Worm (Caenorhabditis elegans) whole organism, L4 larva: ENCODE measurements around the gene M01H9.3.

Experiments
- D1046.2 ChIP-seq: fragments of 200-800 bp; sonication (Bioruptor generic); IDR thresholded peaks from 2 replicates; pipeline ENCODE4 v1.3.6; 2022; ENCODE audit warnings: missing genetic modification characterization, missing compliant biosample characterization
- F26F4.8 ChIP-seq: fragments of 200-800 bp; sonication (Bioruptor generic); conservative IDR thresholded peaks from 2 replicates; pipeline ENCODE4 v1.3.6; 2022; ENCODE audit warnings: missing genetic modification characterization, missing compliant biosample characterization
- F37D6.2 ChIP-seq: sonication (generic microtip); optimal IDR thresholded peaks from 2 replicates; lab custom pipeline; 2016; ENCODE audit warnings: mild to moderate bottlenecking, missing genetic modification characterization, missing compliant biosample characterization
- F49E8.2 ChIP-seq: sonication (generic microtip); optimal IDR thresholded peaks from 2 replicates; lab custom pipeline; 2016; ENCODE audit warnings: missing compliant biosample characterization, mild to moderate bottlenecking, missing genetic modification characterization, borderline replicate concordance
- R02D3.7 ChIP-seq: fragments of 150-350 bp; sonication (generic microtip); optimal IDR thresholded peaks from 3 replicates; lab custom pipeline; 2014; ENCODE audit warnings: missing biosample characterization, missing genetic modification characterization
- T20F7.1 ChIP-seq: fragments of 200-800 bp; sonication (Bioruptor generic); optimal IDR thresholded peaks from 2 replicates; lab custom pipeline; 2018; ENCODE audit warnings: mild to moderate bottlenecking, missing genetic modification characterization, missing compliant biosample characterization
- ZK337.2 ChIP-seq: fragments of 200-800 bp; sonication (Bioruptor generic); IDR thresholded peaks from 2 replicates; pipeline ENCODE4 v1.3.6; 2022; ENCODE audit warnings: missing genetic modification reagents, missing genetic modification characterization, missing compliant biosample characterization
- ama-1 ChIP-seq: fragments of 150-350 bp; optimal IDR thresholded peaks from 2 replicates; lab custom pipeline; 2014; ENCODE audit warnings: inconsistent platforms, mixed read lengths
- attf-4 ChIP-seq: sonication (generic microtip); optimal IDR thresholded peaks from 3 replicates; lab custom pipeline; 2017; ENCODE audit warnings: missing biosample characterization, missing genetic modification characterization
- ceh-20 ChIP-seq: fragments of 200-800 bp; sonication (Bioruptor generic); IDR thresholded peaks from 2 replicates; pipeline ENCODE4 v1.3.6; 2022; ENCODE audit warnings: missing genetic modification reagents, missing genetic modification characterization, missing compliant biosample characterization
- ceh-32 ChIP-seq: sonication (generic microtip); optimal IDR thresholded peaks from 2 replicates; lab custom pipeline; 2016; ENCODE audit warnings: mild to moderate bottlenecking, missing genetic modification characterization, missing compliant biosample characterization; ENCODE audit not compliant: poor library complexity
- ceh-44 ChIP-seq: fragments of 200-800 bp; sonication (Bioruptor generic); IDR thresholded peaks from 2 replicates; pipeline ENCODE4 v1.3.6; 2022; ENCODE audit warnings: missing genetic modification reagents, missing genetic modification characterization, missing compliant biosample characterization
- ceh-62 ChIP-seq: sonication (generic microtip); optimal IDR thresholded peaks from 2 replicates; lab custom pipeline; 2017; ENCODE audit warnings: missing biosample characterization, missing genetic modification characterization
- ces-1 ChIP-seq: fragments of 150-350 bp; sonication (generic microtip); optimal IDR thresholded peaks from 4 replicates; lab custom pipeline; 2014; ENCODE audit warnings: missing biosample characterization, missing genetic modification reagents, missing genetic modification characterization
- ctbp-1 ChIP-seq: fragments of 200-800 bp; sonication (Bioruptor generic); IDR thresholded peaks from 2 replicates; pipeline ENCODE4 v1.3.6; 2022; ENCODE audit warnings: missing genetic modification reagents, missing genetic modification characterization, missing compliant biosample characterization
- daf-16 ChIP-seq, 3 experiments: sonication (generic microtip); optimal IDR thresholded peaks; 2 replicates each; lab custom pipeline; 2016 to 2017; ENCODE audit warnings: missing genetic modification characterization in 3 of 3, missing genetic modification reagents in 3 of 3, mild to moderate bottlenecking in 2 of 3, missing compliant biosample characterization in 2 of 3, missing biosample characterization in 1 of 3, moderate library complexity in 1 of 3
- dmd-9 ChIP-seq: fragments of 200-800 bp; sonication (Bioruptor generic); IDR thresholded peaks from 2 replicates; pipeline ENCODE4 v1.3.6; 2022; ENCODE audit warnings: missing genetic modification reagents, missing genetic modification characterization, missing compliant biosample characterization
- dve-1 ChIP-seq: sonication (generic microtip); optimal IDR thresholded peaks from 2 replicates; lab custom pipeline; 2017; ENCODE audit warnings: antibody characterized with exemption, mild to moderate bottlenecking, missing genetic modification characterization, missing compliant biosample characterization; ENCODE audit not compliant: insufficient read depth
- egl-27 ChIP-seq: sonication (generic microtip); optimal IDR thresholded peaks from 3 replicates; lab custom pipeline; 2017; ENCODE audit warnings: missing biosample characterization, missing genetic modification reagents, missing genetic modification characterization
- egl-43 ChIP-seq: fragments of 200-800 bp; sonication (Bioruptor generic); IDR thresholded peaks from 2 replicates; pipeline ENCODE4 v1.3.6; 2022; ENCODE audit warnings: missing genetic modification reagents, missing genetic modification characterization, missing compliant biosample characterization
- fkh-10 ChIP-seq: fragments of 150-350 bp; optimal IDR thresholded peaks from 2 replicates; lab custom pipeline; 2014; ENCODE audit warnings: missing biosample characterization, missing genetic modification reagents, missing genetic modification characterization
- gei-8 ChIP-seq: fragments of 200-800 bp; sonication (Bioruptor generic); optimal IDR thresholded peaks from 2 replicates; lab custom pipeline; 2018; ENCODE audit warnings: mild to moderate bottlenecking, missing genetic modification characterization, missing compliant biosample characterization
- hlh-30 ChIP-seq: sonication (generic microtip); optimal IDR thresholded peaks from 2 replicates; lab custom pipeline; 2017; ENCODE audit warnings: antibody characterized with exemption, mild to moderate bottlenecking, missing genetic modification characterization, missing compliant biosample characterization; ENCODE audit not compliant: insufficient read depth
- lin-1 ChIP-seq: fragments of 200-800 bp; sonication (Bioruptor generic); IDR thresholded peaks from 2 replicates; pipeline ENCODE4 v1.3.6; 2022; ENCODE audit warnings: missing genetic modification reagents, missing genetic modification characterization, missing compliant biosample characterization
- lin-15B ChIP-seq: fragments of 150-350 bp; sonication (generic microtip); optimal IDR thresholded peaks from 3 replicates; lab custom pipeline; 2014; ENCODE audit warnings: missing biosample characterization, missing genetic modification characterization
- lsy-2 ChIP-seq, 2 experiments: fragments of 150-350 bp in 1 of 2; sonication (generic microtip) in 1 of 2; optimal IDR thresholded peaks; 2 replicates each; lab custom pipeline; 2014 to 2017; ENCODE audit warnings: missing biosample characterization in 2 of 2, missing genetic modification characterization in 2 of 2
- mep-1 ChIP-seq: fragments of 150-350 bp; sonication (generic microtip); optimal IDR thresholded peaks from 3 replicates; lab custom pipeline; 2014; ENCODE audit warnings: missing biosample characterization, missing genetic modification characterization
- mes-2 ChIP-seq: sonication (generic microtip); optimal IDR thresholded peaks from 2 replicates; lab custom pipeline; 2016; ENCODE audit warnings: missing genotype, mild to moderate bottlenecking, missing genetic modification characterization, missing compliant biosample characterization; ENCODE audit not compliant: poor library complexity, severe bottlenecking
- mxl-2 ChIP-seq: fragments of 200-800 bp; sonication (Bioruptor generic); conservative IDR thresholded peaks from 2 replicates; pipeline ENCODE4 v1.3.6; 2022; ENCODE audit warnings: missing genetic modification reagents, missing genetic modification characterization, missing compliant biosample characterization
- mxl-3 ChIP-seq: fragments of 200-800 bp; sonication (Bioruptor generic); optimal IDR thresholded peaks from 2 replicates; lab custom pipeline; 2018; ENCODE audit warnings: mild to moderate bottlenecking, missing genetic modification characterization, missing compliant biosample characterization
- nhr-111 ChIP-seq: fragments of 200-800 bp; sonication (Bioruptor generic); optimal IDR thresholded peaks from 2 replicates; lab custom pipeline; 2018; ENCODE audit warnings: mild to moderate bottlenecking, missing genetic modification characterization, missing compliant biosample characterization
- nhr-28 ChIP-seq: fragments of 150-350 bp; optimal IDR thresholded peaks from 2 replicates; lab custom pipeline; 2014; ENCODE audit warnings: missing biosample characterization, missing genetic modification characterization
- php-3 ChIP-seq: fragments of 200-800 bp; sonication (Bioruptor generic); IDR thresholded peaks from 2 replicates; pipeline ENCODE4 v1.3.6; 2022; ENCODE audit warnings: missing genetic modification reagents, missing genetic modification characterization, missing compliant biosample characterization
- pqm-1 ChIP-seq: sonication (generic microtip); optimal IDR thresholded peaks from 2 replicates; lab custom pipeline; 2017; ENCODE audit warnings: missing biosample characterization, missing genetic modification characterization
- sdz-12 ChIP-seq: fragments of 200-800 bp; sonication (Bioruptor generic); optimal IDR thresholded peaks from 2 replicates; lab custom pipeline; 2018; ENCODE audit warnings: mild to moderate bottlenecking, missing genetic modification characterization, missing compliant biosample characterization
- skn-1 ChIP-seq: fragments of 150-350 bp; optimal IDR thresholded peaks from 2 replicates; lab custom pipeline; 2014; ENCODE audit warnings: missing biosample characterization, missing genetic modification characterization
- snpc-1.2 ChIP-seq: fragments of 200-800 bp; sonication (Bioruptor generic); IDR thresholded peaks from 2 replicates; pipeline ENCODE4 v1.3.6; 2022; ENCODE audit warnings: missing genetic modification reagents, missing genetic modification characterization, missing compliant biosample characterization
- spr-3 ChIP-seq: fragments of 200-800 bp; sonication (Bioruptor generic); optimal IDR thresholded peaks from 2 replicates; lab custom pipeline; 2018; ENCODE audit warnings: mild to moderate bottlenecking, missing genetic modification characterization, missing compliant biosample characterization
- tra-1 ChIP-seq: fragments of 200-800 bp; sonication (Bioruptor generic); IDR thresholded peaks from 2 replicates; pipeline ENCODE4 v1.3.6; 2022; ENCODE audit warnings: missing genetic modification reagents, missing genetic modification characterization, missing compliant biosample characterization
- vab-7 ChIP-seq: fragments of 200-800 bp; sonication (Bioruptor generic); IDR thresholded peaks from 2 replicates; pipeline ENCODE4 v1.3.6; 2022; ENCODE audit warnings: missing genetic modification reagents, missing genetic modification characterization, missing compliant biosample characterization
- zfp-2 ChIP-seq: sonication (generic microtip); optimal IDR thresholded peaks from 2 replicates; lab custom pipeline; 2016; ENCODE audit warnings: mild to moderate bottlenecking, missing genetic modification characterization, missing compliant biosample characterization
- zfp-3 ChIP-seq: fragments of 200-800 bp; sonication (Bioruptor generic); conservative IDR thresholded peaks from 2 replicates; pipeline ENCODE4 v1.3.6; 2022; ENCODE audit warnings: missing genetic modification reagents, missing genetic modification characterization, missing compliant biosample characterization
- zip-11 ChIP-seq: fragments of 200-800 bp; sonication (Bioruptor generic); IDR thresholded peaks from 2 replicates; pipeline ENCODE4 v1.3.6; 2022; ENCODE audit warnings: missing genetic modification characterization, missing compliant biosample characterization

The M01H9.3 gene

DNA sequence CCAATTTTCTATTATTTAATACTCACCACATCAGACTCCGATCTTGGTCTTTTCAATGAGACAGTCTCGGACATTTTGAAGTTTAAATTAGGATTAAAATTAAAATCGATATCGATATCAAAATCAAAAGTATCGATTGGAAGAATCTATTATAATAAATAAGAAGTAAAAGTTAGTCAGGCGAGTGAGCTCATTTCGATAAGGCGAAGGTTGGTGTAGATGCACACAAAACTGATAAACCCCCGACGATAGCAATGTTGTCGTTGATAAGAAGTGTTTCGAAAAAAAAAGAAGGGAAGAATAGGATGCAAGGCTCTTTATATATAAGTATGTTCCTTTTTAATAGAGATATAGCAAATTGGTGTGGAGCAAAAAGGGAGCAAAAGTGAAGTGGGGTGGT, 5.7 kb upstream of the M01H9.3 start, which contains the start of gene M01H9.4 (continued):
- peak; percentile 99 for TF ChIP-seq pqm-1
- TF ChIP-seq ama-1 (lab: Kevin White, UChicago): no peak
- TF ChIP-seq nhr-111: no peak
- no peak for TF ChIP-seq egl-43 (GFP tag; lab: Robert Waterston, UW)
- TF ChIP-seq daf-16 (GFP tag; optimal IDR thresholded peaks at IDR 0.05; lab: Kevin White, UChicago): no peak
- peak; percentile 94 for TF ChIP-seq daf-16 (tag; optimal IDR thresholded peaks at IDR 0.05; lab: Kevin White, UChicago)
- peak; percentile 93 for TF ChIP-seq nhr-28 (tag; lab: Kevin White, UChicago)
- TF ChIP-seq snpc-1.2: no peak
- no peak for TF ChIP-seq sdz-12 (GFP tag; lab: Kevin White, UChicago)
- TF ChIP-seq spr-3 (GFP tag; lab: Kevin White, UChicago): no peak
- TF ChIP-seq R02D3.7 (tag; lab: Kevin White, UChicago): no peak
- TF ChIP-seq ctbp-1 (GFP tag; lab: Robert Waterston, UW): no peak
- no peak for TF ChIP-seq ces-1 (GFP tag; lab: Kevin White, UChicago)
- peak in 1 of 2 experiments; percentile 28 for TF ChIP-seq lsy-2 (tag; optimal IDR thresholded peaks at IDR 0.05; lab: Kevin White, UChicago)
- no peak for TF ChIP-seq T20F7.1 (GFP tag; lab: Kevin White, UChicago)
- no peak for TF ChIP-seq F49E8.2 (tag; lab: Kevin White, UChicago)
- TF ChIP-seq D1046.2 (GFP tag; lab: Robert Waterston, UW): no peak

DNA sequence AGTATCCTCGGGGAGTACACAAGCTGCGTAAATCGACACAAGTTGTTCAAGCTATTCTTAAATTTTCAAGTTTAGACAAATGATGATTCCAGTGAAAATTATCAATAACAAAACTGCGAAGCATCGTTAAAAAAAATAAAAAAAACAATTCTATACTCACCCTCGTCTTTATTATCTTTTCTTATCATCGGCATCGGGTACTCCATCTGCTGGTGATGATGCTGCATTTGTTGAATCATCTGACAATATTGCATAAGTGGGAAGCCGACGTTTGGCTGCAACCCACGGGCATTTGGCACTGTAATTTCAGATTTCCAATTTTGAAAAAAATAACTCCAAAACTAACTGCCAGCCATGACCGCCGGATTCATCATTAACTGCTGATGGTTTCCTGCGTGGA, 4.4 kb upstream of the M01H9.3 start:
- peak; percentile 31 for TF ChIP-seq nhr-28 (tag; lab: Kevin White, UChicago)
- TF ChIP-seq T20F7.1 (GFP tag; lab: Kevin White, UChicago): no peak
- TF ChIP-seq zfp-3 (GFP tag; lab: Robert Waterston, UW): no peak
- no peak for TF ChIP-seq ceh-32
- TF ChIP-seq D1046.2 (GFP tag; lab: Robert Waterston, UW): no peak
- TF ChIP-seq php-3: no peak
- TF ChIP-seq hlh-30 (tag; lab: Kevin White, UChicago): peak; percentile 41
- TF ChIP-seq lin-1 (GFP tag; lab: Robert Waterston, UW): no peak
- TF ChIP-seq gei-8 (GFP tag; lab: Kevin White, UChicago): no peak
- TF ChIP-seq daf-16 (GFP tag; optimal IDR thresholded peaks at IDR 0.05; lab: Kevin White, UChicago): no peak
- peak; percentile 59 for TF ChIP-seq daf-16 (tag; optimal IDR thresholded peaks at IDR 0.05; lab: Kevin White, UChicago)
- no peak for TF ChIP-seq attf-4 (tag; lab: Kevin White, UChicago)
- TF ChIP-seq ceh-62: no peak
- TF ChIP-seq F37D6.2 (tag; lab: Kevin White, UChicago): no peak
- no peak for TF ChIP-seq skn-1 (tag; lab: Kevin White, UChicago)
- TF ChIP-seq F26F4.8 (GFP tag; lab: Robert Waterston, UW): no peak
- no peak for TF ChIP-seq ceh-44
- no peak for TF ChIP-seq zfp-2 (tag; lab: Kevin White, UChicago)
- TF ChIP-seq lin-15B (tag; lab: Kevin White, UChicago): no peak
- TF ChIP-seq dve-1 (tag; lab: Kevin White, UChicago): peak; percentile 13
- TF ChIP-seq egl-27 (tag; lab: Kevin White, UChicago): no peak
- peak; percentile 6 for TF ChIP-seq pqm-1
- no peak for TF ChIP-seq tra-1 (GFP tag; lab: Robert Waterston, UW)
- no peak for TF ChIP-seq ZK337.2 (GFP tag; lab: Robert Waterston, UW)
- no peak for TF ChIP-seq lsy-2 (tag; optimal IDR thresholded peaks at IDR 0.05; lab: Kevin White, UChicago)

DNA sequence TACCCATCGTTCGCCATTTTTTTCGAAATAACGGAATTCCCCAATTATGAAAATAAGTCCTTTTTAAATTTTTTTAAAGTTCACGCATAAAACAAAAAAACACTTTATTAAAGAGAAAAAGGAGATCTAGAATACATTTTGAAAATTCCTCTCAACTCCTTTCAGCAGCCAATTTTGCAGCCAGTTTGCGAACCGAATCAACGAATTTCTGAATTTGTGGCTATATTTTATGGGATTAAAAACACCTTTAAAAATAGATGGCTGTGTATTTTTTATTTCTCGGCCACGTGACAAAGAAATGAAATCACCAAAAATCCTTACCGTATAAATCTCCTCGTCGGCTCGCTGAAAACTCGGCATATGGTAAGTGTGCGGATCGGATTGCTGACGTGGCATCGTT, 3.2 kb upstream of the M01H9.3 start, which contains the start of gene M01H9.10:
M01H9.10 (minus strand) TSS at position 101 of the 400 bp plus-strand sequence.
- TF ChIP-seq ceh-20 (GFP tag; lab: Robert Waterston, UW) (no peak), vab-7 (GFP tag; lab: Robert Waterston, UW) (no peak), snpc-1.2 (no peak), F49E8.2 (tag; lab: Kevin White, UChicago) (no peak), mxl-2 (GFP tag; lab: Robert Waterston, UW) (no peak), pqm-1 (no peak), dmd-9 (no peak), zip-11 (GFP tag; lab: Robert Waterston, UW) (no peak), sdz-12 (GFP tag; lab: Kevin White, UChicago) (no peak), mxl-3 (GFP tag; lab: Kevin White, UChicago) (no peak), fkh-10 (GFP tag; lab: Kevin White, UChicago) (no peak), dve-1 (tag; lab: Kevin White, UChicago) (no peak), mep-1 (tag; lab: Kevin White, UChicago) (no peak), mes-2 (no peak), ama-1 (lab: Kevin White, UChicago) (no peak), lin-15B (tag; lab: Kevin White, UChicago) (no peak)
